Worm (Caenorhabditis elegans): ENCODE results near the gene sqt-3.

sqt-3 gene

ce11 chrV:12347854-12348253 lies 4.7 kb upstream of the sqt-3 start:
- TF ChIP-seq zfh-2 (GFP tag; conservative IDR thresholded peaks at IDR 0.05) (no peak), nhr-80 (tag; optimal IDR thresholded peaks at IDR 0.05) (peak; percentile 37)

- TF ChIP-seq lsy-27 (tag; optimal IDR thresholded peaks at IDR 0.05; ENCODE audit: borderline replicate concordance, insufficient read depth) (no peak), Y95B8A.8 (GFP tag; IDR thresholded peaks at IDR 0.05) (no peak), ztf-22 (GFP tag; optimal IDR thresholded peaks at IDR 0.05) (no peak), B0336.3 (GFP tag; IDR thresholded peaks at IDR 0.05) (no peak), xnd-1 (tag; optimal IDR thresholded peaks at IDR 0.05) (no peak), Y79H2A.3 (GFP tag; conservative IDR thresholded peaks at IDR 0.05) (no peak), let-526 (GFP tag; IDR thresholded peaks at IDR 0.05) (no peak), F55B11.4 (tag; optimal IDR thresholded peaks at IDR 0.05; ENCODE audit: borderline replicate concordance, insufficient read depth) (no peak), F10E7.11 (tag; optimal IDR thresholded peaks at IDR 0.05) (no peak), lir-1 (GFP tag; conservative IDR thresholded peaks at IDR 0.05) (no peak), sptf-2 (GFP tag; optimal IDR thresholded peaks at IDR 0.05) (no peak), mes-4 (tag; optimal IDR thresholded peaks at IDR 0.05) (no peak), rcor-1 (GFP tag; IDR thresholded peaks at IDR 0.05) (no peak)
These were observed 3.2 kb upstream of the sqt-3 start for ce11 chrV:12349365-12349764.

- no peak for TF ChIP-seq madf-10 (tag; optimal IDR thresholded peaks at IDR 0.05)
- TF ChIP-seq tbp1 (GFP tag; optimal IDR thresholded peaks at IDR 0.05) = no peak
- TF ChIP-seq nfya-2 (GFP tag; IDR thresholded peaks at IDR 0.05) = no peak
- 0 out of 2 replicates have a peak, but pooled peaks have one; percentile 12 for TF ChIP-seq lin-26 (GFP tag; IDR thresholded peaks at IDR 0.05)
- TF ChIP-seq rec-8 (tag; optimal IDR thresholded peaks at IDR 0.05) = no peak
- TF ChIP-seq K11D2.4 (GFP tag; IDR thresholded peaks at IDR 0.05) = no peak
- TF ChIP-seq hmg-1.2 (GFP tag; IDR thresholded peaks at IDR 0.05) = no peak
These were observed 703 bp upstream of the sqt-3 start for ce11 chrV:12351842-12352241.

ce11 chrV:12352881-12353280 lies 336 bp downstream of the sqt-3 start:
- TF ChIP-seq nhr-120 (GFP tag; IDR thresholded peaks at IDR 0.05) (no peak), attf-6 (GFP tag; IDR thresholded peaks at IDR 0.05) (0 out of 2 replicates have a peak, but pooled peaks have one; percentile 17)

ce11 chrV:12353505-12353904 lies 960 bp downstream of the sqt-3 start:
- no peak for TF ChIP-seq B0019.2 (GFP tag; conservative IDR thresholded peaks at IDR 0.05)
- no peak for TF ChIP-seq ZK185.1 (tag; optimal IDR thresholded peaks at IDR 0.05; ENCODE audit: poor library complexity, severe bottlenecking)
- TF ChIP-seq ztf-28 (GFP tag; IDR thresholded peaks at IDR 0.05) = 0 out of 2 replicates have a peak, but pooled peaks have one; percentile 47
- peak; percentile 97 for TF ChIP-seq zfh-2 (GFP tag; conservative IDR thresholded peaks at IDR 0.05)
- peak; percentile 99 for TF ChIP-seq egrh-3 (GFP tag; IDR thresholded peaks at IDR 0.05)
- no peak for TF ChIP-seq B0261.1 (tag; optimal IDR thresholded peaks at IDR 0.05)
- TF ChIP-seq hlh-12 (tag; optimal IDR thresholded peaks at IDR 0.05) = no peak
- peak; percentile 52; the same call in 1 of the 2 replicates for TF ChIP-seq mcd-1 (GFP tag; IDR thresholded peaks at IDR 0.05)
- no peak for TF ChIP-seq sea-2 (GFP tag; IDR thresholded peaks at IDR 0.05)
- TF ChIP-seq F10E7.11 (tag; optimal IDR thresholded peaks at IDR 0.05) = no peak
- no peak for TF ChIP-seq K11D2.4 (GFP tag; IDR thresholded peaks at IDR 0.05)
- TF ChIP-seq Y79H2A.3 (GFP tag; conservative IDR thresholded peaks at IDR 0.05) = no peak
- TF ChIP-seq snpc-3.4 (tag; optimal IDR thresholded peaks at IDR 0.05) = no peak
- TF ChIP-seq dpff-1 (tag; optimal IDR thresholded peaks at IDR 0.05) = no peak
